Worm (Caenorhabditis elegans) whole organism, L4 larva: ENCODE results near the gene T28C12.6.

Experiments
- F49E8.2 ChIP-seq: sonication (generic microtip); optimal IDR thresholded peaks from 2 replicates; lab custom pipeline; 2016; ENCODE audit warnings: missing compliant biosample characterization, mild to moderate bottlenecking, missing genetic modification characterization, borderline replicate concordance
- R02D3.7 ChIP-seq: fragments of 150-350 bp; sonication (generic microtip); optimal IDR thresholded peaks from 3 replicates; lab custom pipeline; 2014; ENCODE audit warnings: missing biosample characterization, missing genetic modification characterization
- Y48G9A.11 ChIP-seq: fragments of 200-800 bp; sonication (Bioruptor generic); IDR thresholded peaks from 2 replicates; pipeline ENCODE4 v1.3.6; 2022; ENCODE audit warnings: missing genetic modification reagents, missing genetic modification characterization, missing compliant biosample characterization
- Y75B8A.6 ChIP-seq: fragments of 200-800 bp; sonication (Bioruptor generic); IDR thresholded peaks from 2 replicates; pipeline ENCODE4 v1.3.6; 2022; ENCODE audit warnings: missing genetic modification reagents, missing genetic modification characterization, missing compliant biosample characterization
- ceh-32 ChIP-seq: sonication (generic microtip); optimal IDR thresholded peaks from 2 replicates; lab custom pipeline; 2016; ENCODE audit warnings: mild to moderate bottlenecking, missing genetic modification characterization, missing compliant biosample characterization; ENCODE audit not compliant: poor library complexity
- ceh-44 ChIP-seq: fragments of 200-800 bp; sonication (Bioruptor generic); IDR thresholded peaks from 2 replicates; pipeline ENCODE4 v1.3.6; 2022; ENCODE audit warnings: missing genetic modification reagents, missing genetic modification characterization, missing compliant biosample characterization
- ces-1 ChIP-seq: fragments of 150-350 bp; sonication (generic microtip); optimal IDR thresholded peaks from 4 replicates; lab custom pipeline; 2014; ENCODE audit warnings: missing biosample characterization, missing genetic modification reagents, missing genetic modification characterization
- cey-2 ChIP-seq: sonication (generic microtip); optimal IDR thresholded peaks from 3 replicates; lab custom pipeline; 2017; ENCODE audit warnings: missing genetic modification characterization, mild to moderate bottlenecking, missing compliant biosample characterization, antibody characterized with exemption, borderline replicate concordance; ENCODE audit not compliant: insufficient read depth
- daf-16 ChIP-seq, 3 experiments: sonication (generic microtip); optimal IDR thresholded peaks; 2 replicates each; lab custom pipeline; 2016 to 2017; ENCODE audit warnings: missing genetic modification characterization in 3 of 3, missing genetic modification reagents in 3 of 3, mild to moderate bottlenecking in 2 of 3, missing compliant biosample characterization in 2 of 3, missing biosample characterization in 1 of 3, moderate library complexity in 1 of 3
- daf-8 ChIP-seq: fragments of 200-800 bp; sonication (Bioruptor generic); IDR thresholded peaks from 2 replicates; pipeline ENCODE4 v1.3.6; 2022; ENCODE audit warnings: missing genetic modification characterization, missing compliant biosample characterization
- dmd-6 ChIP-seq: fragments of 200-800 bp; sonication (Bioruptor generic); IDR thresholded peaks from 2 replicates; pipeline ENCODE4 v1.3.6; 2022; ENCODE audit warnings: missing genetic modification reagents, missing genetic modification characterization, missing compliant biosample characterization
- duxl-1 ChIP-seq: sonication (generic microtip); optimal IDR thresholded peaks from 2 replicates; lab custom pipeline; 2016; ENCODE audit warnings: mild to moderate bottlenecking, missing genetic modification characterization, moderate library complexity, missing compliant biosample characterization; ENCODE audit not compliant: poor library complexity
- dve-1 ChIP-seq: sonication (generic microtip); optimal IDR thresholded peaks from 2 replicates; lab custom pipeline; 2017; ENCODE audit warnings: antibody characterized with exemption, mild to moderate bottlenecking, missing genetic modification characterization, missing compliant biosample characterization; ENCODE audit not compliant: insufficient read depth
- egl-27 ChIP-seq: sonication (generic microtip); optimal IDR thresholded peaks from 3 replicates; lab custom pipeline; 2017; ENCODE audit warnings: missing biosample characterization, missing genetic modification reagents, missing genetic modification characterization
- hlh-11 ChIP-seq: fragments of 200-800 bp; sonication (Bioruptor generic); optimal IDR thresholded peaks from 2 replicates; lab custom pipeline; 2018; ENCODE audit warnings: mild to moderate bottlenecking, missing genetic modification characterization, missing compliant biosample characterization
- hlh-30 ChIP-seq: sonication (generic microtip); optimal IDR thresholded peaks from 2 replicates; lab custom pipeline; 2017; ENCODE audit warnings: antibody characterized with exemption, mild to moderate bottlenecking, missing genetic modification characterization, missing compliant biosample characterization; ENCODE audit not compliant: insufficient read depth
- madf-5 ChIP-seq, 2 experiments: fragments of 200-800 bp; sonication (Bioruptor generic); IDR thresholded peaks; 2 replicates each; pipeline ENCODE4 v1.3.6; 2022; ENCODE audit warnings: missing compliant biosample characterization in 2 of 2, missing genetic modification characterization in 2 of 2
- mdl-1 ChIP-seq, 2 experiments: fragments of 150-350 bp in 1 of 2; sonication (generic microtip) in 1 of 2; optimal IDR thresholded peaks; 2 replicates each; lab custom pipeline; 2014 to 2017; ENCODE audit warnings: missing biosample characterization in 2 of 2, missing genetic modification characterization in 2 of 2
- mdt-29 ChIP-seq: fragments of 200-800 bp; sonication (Bioruptor generic); IDR thresholded peaks from 2 replicates; pipeline ENCODE4 v1.3.6; 2022; ENCODE audit warnings: missing genetic modification reagents, missing genetic modification characterization, missing compliant biosample characterization
- mep-1 ChIP-seq: fragments of 150-350 bp; sonication (generic microtip); optimal IDR thresholded peaks from 3 replicates; lab custom pipeline; 2014; ENCODE audit warnings: missing biosample characterization, missing genetic modification characterization
- mes-2 ChIP-seq: sonication (generic microtip); optimal IDR thresholded peaks from 2 replicates; lab custom pipeline; 2016; ENCODE audit warnings: missing genotype, mild to moderate bottlenecking, missing genetic modification characterization, missing compliant biosample characterization; ENCODE audit not compliant: poor library complexity, severe bottlenecking
- nhr-10 ChIP-seq: fragments of 150-350 bp; optimal IDR thresholded peaks from 2 replicates; lab custom pipeline; 2014; ENCODE audit warnings: missing biosample characterization, missing genetic modification characterization
- nhr-111 ChIP-seq: fragments of 200-800 bp; sonication (Bioruptor generic); optimal IDR thresholded peaks from 2 replicates; lab custom pipeline; 2018; ENCODE audit warnings: mild to moderate bottlenecking, missing genetic modification characterization, missing compliant biosample characterization
- nhr-28 ChIP-seq: fragments of 150-350 bp; optimal IDR thresholded peaks from 2 replicates; lab custom pipeline; 2014; ENCODE audit warnings: missing biosample characterization, missing genetic modification characterization
- nhr-48 ChIP-seq: sonication (generic microtip); optimal IDR thresholded peaks from 2 replicates; lab custom pipeline; 2016; ENCODE audit warnings: mild to moderate bottlenecking, missing genetic modification characterization, missing compliant biosample characterization
- nhr-76 ChIP-seq: fragments of 150-350 bp; optimal IDR thresholded peaks from 2 replicates; lab custom pipeline; 2014; ENCODE audit warnings: missing biosample characterization, missing genetic modification characterization
- nhr-77 ChIP-seq: fragments of 150-350 bp; optimal IDR thresholded peaks from 2 replicates; lab custom pipeline; 2014; ENCODE audit warnings: missing biosample characterization, missing genetic modification characterization
- pqm-1 ChIP-seq: sonication (generic microtip); optimal IDR thresholded peaks from 2 replicates; lab custom pipeline; 2017; ENCODE audit warnings: missing biosample characterization, missing genetic modification characterization
- snpc-1.2 ChIP-seq: fragments of 200-800 bp; sonication (Bioruptor generic); IDR thresholded peaks from 2 replicates; pipeline ENCODE4 v1.3.6; 2022; ENCODE audit warnings: missing genetic modification reagents, missing genetic modification characterization, missing compliant biosample characterization
- spr-1 ChIP-seq: sonication (generic microtip); optimal IDR thresholded peaks from 2 replicates; lab custom pipeline; 2016; ENCODE audit warnings: mild to moderate bottlenecking, missing genetic modification characterization, missing compliant biosample characterization
- unc-130 ChIP-seq: sonication (generic microtip); optimal IDR thresholded peaks from 2 replicates; lab custom pipeline; 2016; ENCODE audit warnings: missing genetic modification reagents, missing genetic modification characterization, missing compliant biosample characterization
- unc-62 ChIP-seq, 3 experiments: fragments of 150-350 bp in 1 of 3; sonication (generic microtip); optimal IDR thresholded peaks in 2 of 3; peaks in 1 of 3; 1 replicate in 1 of 3; 2 replicates in 2 of 3; lab custom pipeline; 2014 to 2017; ENCODE audit warnings: missing biosample characterization in 3 of 3, missing genetic modification characterization in 3 of 3, missing genetic modification reagents in 3 of 3, missing genotype in 1 of 3
- zag-1 ChIP-seq: fragments of 150-350 bp; optimal IDR thresholded peaks from 2 replicates; lab custom pipeline; 2014; ENCODE audit warnings: missing biosample characterization, missing genetic modification characterization
- zfp-2 ChIP-seq: sonication (generic microtip); optimal IDR thresholded peaks from 2 replicates; lab custom pipeline; 2016; ENCODE audit warnings: mild to moderate bottlenecking, missing genetic modification characterization, missing compliant biosample characterization
- zfp-3 ChIP-seq: fragments of 200-800 bp; sonication (Bioruptor generic); conservative IDR thresholded peaks from 2 replicates; pipeline ENCODE4 v1.3.6; 2022; ENCODE audit warnings: missing genetic modification reagents, missing genetic modification characterization, missing compliant biosample characterization
- zip-2 ChIP-seq: fragments of 150-350 bp; optimal IDR thresholded peaks from 2 replicates; lab custom pipeline; 2014; ENCODE audit warnings: missing biosample characterization, missing genetic modification characterization

T28C12.6 gene

ce11 chrV:6365597-6365996 lies 29.7 kb upstream of the T28C12.6 start, which contains the start of gene cest-33:
cest-33 (minus strand) TSS chrV:6365671.
- TF ChIP-seq spr-1 (no peak), madf-5 (GFP tag; IDR thresholded peaks at IDR 0.05; lab: Robert Waterston, UW) (no peak), mes-2 (tag; lab: Kevin White, UChicago) (peak; percentile 12), ceh-44 (no peak), Y75B8A.6 (GFP tag; lab: Robert Waterston, UW) (no peak), dmd-6 (peak; percentile 35), nhr-77 (tag; lab: Kevin White, UChicago) (peak; percentile 4), daf-8 (no peak), nhr-28 (tag; lab: Kevin White, UChicago) (peak; percentile 99), nhr-111 (no peak), R02D3.7 (tag; lab: Kevin White, UChicago) (no peak), mep-1 (tag; lab: Kevin White, UChicago) (peak; percentile 4), zfp-2 (tag; lab: Kevin White, UChicago) (no peak), daf-16 (GFP tag; optimal IDR thresholded peaks at IDR 0.05; lab: Kevin White, UChicago) (no peak), daf-16 (tag; optimal IDR thresholded peaks at IDR 0.05; lab: Kevin White, UChicago) (peak; percentile 55), dve-1 (peak; percentile 36), hlh-30 (peak; percentile 20), ces-1 (no peak), hlh-11 (peak; percentile 17), cey-2 (peak; percentile 58)

- TF ChIP-seq mep-1 (tag; lab: Kevin White, UChicago) (no peak), spr-1 (no peak), F49E8.2 (tag; lab: Kevin White, UChicago) (no peak), daf-16 (GFP tag; optimal IDR thresholded peaks at IDR 0.05; lab: Kevin White, UChicago) (no peak), daf-16 (tag; optimal IDR thresholded peaks at IDR 0.05; lab: Kevin White, UChicago) (peak; percentile 6), snpc-1.2 (GFP tag; lab: Robert Waterston, UW) (no peak), dmd-6 (peak; percentile 20; the same call in 1 of the 2 replicates), nhr-10 (tag; lab: Kevin White, UChicago) (no peak), mdl-1 (tag; optimal IDR thresholded peaks at IDR 0.05; lab: Kevin White, UChicago) (no peak), zag-1 (tag; lab: Kevin White, UChicago) (no peak), zfp-3 (no peak), ceh-32 (no peak), mdt-29 (no peak), unc-130 (GFP tag; lab: Kevin White, UChicago) (no peak), nhr-28 (tag; lab: Kevin White, UChicago) (peak; percentile 54), egl-27 (tag; lab: Kevin White, UChicago) (no peak), nhr-48 (tag; lab: Kevin White, UChicago) (no peak), ceh-44 (no peak), Y48G9A.11 (GFP tag; lab: Robert Waterston, UW) (no peak), nhr-76 (tag; lab: Kevin White, UChicago) (no peak), dve-1 (no peak), pqm-1 (tag; lab: Kevin White, UChicago) (peak; percentile 53), zip-2 (tag; lab: Kevin White, UChicago) (no peak), zfp-2 (tag; lab: Kevin White, UChicago) (no peak)
These were observed 28.9 kb upstream of the T28C12.6 start for ce11 chrV:6364806-6365205.

ce11 chrV:6361688-6362087 lies 25.8 kb upstream of the T28C12.6 start:
- TF ChIP-seq duxl-1 (tag; lab: Kevin White, UChicago) (no peak), madf-5 (GFP tag; IDR thresholded peaks at IDR 0.05; lab: Robert Waterston, UW) (no peak), unc-62 (GFP tag; optimal IDR thresholded peaks at IDR 0.05 in 1 of 2; lab: Kevin White, UChicago) (peak in 1 of 2 experiments; percentile 90), unc-62 (tag; optimal IDR thresholded peaks at IDR 0.05; lab: Kevin White, UChicago) (no peak)
